Fruit fly (Drosophila melanogaster): ENCODE measurements around the gene wdb.

- TF ChIP-seq Mio (GFP tag; optimal IDR thresholded peaks at IDR 0.05), result no peak
- no peak for TF ChIP-seq foxo (GFP tag; optimal IDR thresholded peaks at IDR 0.05)
- TF ChIP-seq tai (GFP tag; optimal IDR thresholded peaks at IDR 0.05), result no peak
- no peak for TF ChIP-seq dsf (GFP tag; optimal IDR thresholded peaks at IDR 0.05; ENCODE audit: borderline replicate concordance)
- no peak for TF ChIP-seq Hr78 (GFP tag; optimal IDR thresholded peaks at IDR 0.05)
- TF ChIP-seq fru (GFP tag; optimal IDR thresholded peaks at IDR 0.05), result no peak
- TF ChIP-seq pan (optimal IDR thresholded peaks at IDR 0.05), result no peak
- TF ChIP-seq OdsH (GFP tag; optimal IDR thresholded peaks at IDR 0.05), result no peak
- TF ChIP-seq Rel (GFP tag; optimal IDR thresholded peaks at IDR 0.05), result no peak
- TF ChIP-seq Rel (tag; optimal IDR thresholded peaks at IDR 0.05), result no peak
Measured at dm6 chr3R:27616493-27616892, 34.5 kb upstream of the wdb start.
